Fruit fly (Drosophila melanogaster): Measurements from ENCODE around the gene CG8031.

CG8031 gene

dm6 chr3R:13030257-13031173 is 19.4 kb upstream of the CG8031 start, which contains the start of the genes CG46281 and CG46280 (continued):
- TF ChIP-seq HLH3B (GFP tag; IDR thresholded peaks at IDR 0.05) (no peak), vfl (GFP tag; optimal IDR thresholded peaks at IDR 0.05) (peak; percentile 38), trem (tag; optimal IDR thresholded peaks at IDR 0.05) (peak; percentile 76), dmrt11E (tag; optimal IDR thresholded peaks at IDR 0.05) (peak; percentile 19), Sry-β (GFP tag; optimal IDR thresholded peaks at IDR 0.05) (peak; percentile 13), so (GFP tag; IDR thresholded peaks at IDR 0.05) (no peak), Bgb (GFP tag; IDR thresholded peaks at IDR 0.05; ENCODE audit: partially characterized antibody) (0 out of 2 replicates have a peak, but pooled peaks have one; percentile 28), zfh2 (GFP tag; optimal IDR thresholded peaks at IDR 0.05) (peak; percentile 33), Ets97D (GFP tag; optimal IDR thresholded peaks at IDR 0.05) (peak; percentile 52), mam (GFP tag; optimal IDR thresholded peaks at IDR 0.05) (peak; percentile 37), Vsx1 (GFP tag; optimal IDR thresholded peaks at IDR 0.05) (no peak), HLH54F (GFP tag; optimal IDR thresholded peaks at IDR 0.05) (peak; percentile 48), lilli (GFP tag; optimal IDR thresholded peaks at IDR 0.05) (peak; percentile 66), CG9797 (GFP tag; optimal IDR thresholded peaks at IDR 0.05) (peak; percentile 71), Antp (GFP tag; optimal IDR thresholded peaks at IDR 0.05) (peak; percentile 11), CG14710 (tag; optimal IDR thresholded peaks at IDR 0.05) (peak; percentile 93), CG6791 (GFP tag; IDR thresholded peaks at IDR 0.05; ENCODE audit: partially characterized antibody) (peak; percentile 54; the same call in 2 of the 3 replicates), nau (GFP tag; optimal IDR thresholded peaks at IDR 0.05) (no peak), Chrac-16 (GFP tag; optimal IDR thresholded peaks at IDR 0.05) (peak; percentile 32), CG13775 (GFP tag; optimal IDR thresholded peaks at IDR 0.05) (peak; percentile 30), Camta (GFP tag; optimal IDR thresholded peaks at IDR 0.05) (peak; percentile 24), CG13624 (GFP tag; optimal IDR thresholded peaks at IDR 0.05) (peak; percentile 43), CG16863 (GFP tag; optimal IDR thresholded peaks at IDR 0.05) (peak; percentile 22), CG9932 (GFP tag; IDR thresholded peaks at IDR 0.05) (no peak), shn (GFP tag; optimal IDR thresholded peaks at IDR 0.05) (peak; percentile 12), YL-1 (GFP tag; optimal IDR thresholded peaks at IDR 0.05) (peak; percentile 83), CG9215 (GFP tag; IDR thresholded peaks at IDR 0.05) (no peak), nerfin-1 (tag; optimal IDR thresholded peaks at IDR 0.05) (peak; percentile 43), CG10366 (GFP tag; IDR thresholded peaks at IDR 0.05) (no peak), CG1832 (GFP tag; optimal IDR thresholded peaks at IDR 0.05) (no peak), E2f2 (GFP tag; IDR thresholded peaks at IDR 0.05) (peak; percentile 70), CG6813 (GFP tag; optimal IDR thresholded peaks at IDR 0.05) (no peak), tin (GFP tag; optimal IDR thresholded peaks at IDR 0.05) (peak; percentile 29), CG2875 (GFP tag; optimal IDR thresholded peaks at IDR 0.05) (no peak), stwl (tag; optimal IDR thresholded peaks at IDR 0.05) (peak; percentile 97), CG9437 (GFP tag; optimal IDR thresholded peaks at IDR 0.05) (peak; percentile 6), CHES-1-like (GFP tag; optimal IDR thresholded peaks at IDR 0.05) (peak; percentile 76), cato (GFP tag; optimal IDR thresholded peaks at IDR 0.05; ENCODE audit: borderline replicate concordance) (peak; percentile 1), az2 (GFP tag; optimal IDR thresholded peaks at IDR 0.05) (no peak), Gsc (GFP tag; IDR thresholded peaks at IDR 0.05) (no peak), hkb (optimal IDR thresholded peaks at IDR 0.05) (peak; percentile 83), hkb (GFP tag; IDR thresholded peaks at IDR 0.05) (peak; percentile 40; the same call in 1 of the 2 replicates), disco-r (GFP tag; optimal IDR thresholded peaks at IDR 0.05) (peak; percentile 2), Six4 (GFP tag; optimal IDR thresholded peaks at IDR 0.05) (no peak), amos (GFP tag; IDR thresholded peaks at IDR 0.05; ENCODE audit: partially characterized antibody) (peak; percentile 39; the same call in 1 of the 2 replicates), CG30020 (tag; optimal IDR thresholded peaks at IDR 0.05) (peak; percentile 74), Neu2 (GFP tag; optimal IDR thresholded peaks at IDR 0.05; ENCODE audit: borderline replicate concordance) (no peak), tll (GFP tag; optimal IDR thresholded peaks at IDR 0.05) (peak in 1 of 2 experiments; percentile 68)
